Fruit fly (Drosophila melanogaster): ENCODE results near the gene CG11037.

The CG11037 gene

DNA sequence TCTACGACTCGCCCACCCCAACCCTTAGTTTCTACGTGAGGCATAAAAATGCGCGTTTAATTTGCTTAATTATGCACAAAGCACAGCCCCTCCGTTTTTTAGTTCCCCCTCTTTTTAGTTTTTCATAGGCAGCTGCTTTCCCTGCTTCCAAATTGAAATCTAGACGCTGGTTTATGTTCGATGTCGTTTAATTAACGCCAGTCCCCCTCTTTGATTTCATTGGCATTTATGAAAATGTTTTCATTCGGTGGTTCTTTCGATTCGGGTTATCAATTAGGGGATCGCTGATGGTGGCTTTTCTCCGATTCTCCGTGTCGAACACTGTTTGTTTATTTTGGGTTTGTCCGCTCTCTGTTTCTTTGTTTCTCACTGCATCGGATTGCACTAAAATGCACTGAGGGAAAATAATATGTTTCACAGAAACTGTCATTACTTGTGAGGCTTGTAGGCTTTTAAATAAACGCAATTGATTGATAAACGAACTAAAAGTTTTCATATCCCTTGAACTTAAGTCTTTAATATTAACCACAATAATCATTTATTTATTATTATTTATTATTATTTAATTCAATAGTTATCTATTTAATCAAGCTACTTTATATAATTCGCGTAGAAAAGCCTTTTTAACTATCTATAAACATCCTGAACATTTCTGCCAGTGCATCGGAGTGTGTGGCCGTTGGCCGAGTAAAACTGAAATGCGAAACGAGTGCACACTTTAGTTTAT lies 31.0 kb downstream of the CG11037 start (continued):
- peak; percentile 77 for TF ChIP-seq nmo (GFP tag; optimal IDR thresholded peaks at IDR 0.05)
- TF ChIP-seq dmrt11E (tag; optimal IDR thresholded peaks at IDR 0.05): peak; percentile 82
- no peak for TF ChIP-seq CG30020 (tag; optimal IDR thresholded peaks at IDR 0.05)
- no peak for TF ChIP-seq hbn (GFP tag; IDR thresholded peaks at IDR 0.05; ENCODE audit: partially characterized antibody)
- TF ChIP-seq peb (GFP tag; IDR thresholded peaks at IDR 0.05): no peak
- no peak for TF ChIP-seq psq (GFP tag; optimal IDR thresholded peaks at IDR 0.05)
- no peak for TF ChIP-seq CG6854 (GFP tag; optimal IDR thresholded peaks at IDR 0.05)
- no peak for TF ChIP-seq fd3F (GFP tag; optimal IDR thresholded peaks at IDR 0.05)
- peak; percentile 32 for TF ChIP-seq CG9437 (GFP tag; optimal IDR thresholded peaks at IDR 0.05)
- TF ChIP-seq Mrtf (GFP tag; IDR thresholded peaks at IDR 0.05): no peak
- TF ChIP-seq CG17802 (tag; optimal IDR thresholded peaks at IDR 0.05): no peak
- TF ChIP-seq CG12299 (tag; optimal IDR thresholded peaks at IDR 0.05): no peak
- TF ChIP-seq CG6683 (GFP tag; optimal IDR thresholded peaks at IDR 0.05): no peak
- TF ChIP-seq CG4282 (GFP tag; optimal IDR thresholded peaks at IDR 0.05): no peak
- TF ChIP-seq E2f1 (GFP tag; IDR thresholded peaks at IDR 0.05): no peak
- TF ChIP-seq CG12942 (GFP tag; optimal IDR thresholded peaks at IDR 0.05): no peak
- TF ChIP-seq CG14710 (tag; optimal IDR thresholded peaks at IDR 0.05): peak; percentile 76
- TF ChIP-seq pita (GFP tag; optimal IDR thresholded peaks at IDR 0.05): no peak
- TF ChIP-seq Elba2 (GFP tag; optimal IDR thresholded peaks at IDR 0.05): no peak
- no peak for TF ChIP-seq CG4360 (GFP tag; IDR thresholded peaks at IDR 0.05)
- no peak for TF ChIP-seq CG10543 (GFP tag; optimal IDR thresholded peaks at IDR 0.05)
- no peak for TF ChIP-seq CG15011 (GFP tag; optimal IDR thresholded peaks at IDR 0.05)
- no peak for TF ChIP-seq Hand (GFP tag; optimal IDR thresholded peaks at IDR 0.05)
- TF ChIP-seq kah (GFP tag; optimal IDR thresholded peaks at IDR 0.05): peak; percentile 27
- no peak for TF ChIP-seq H2.0 (GFP tag; IDR thresholded peaks at IDR 0.05)
- TF ChIP-seq CG14014 (GFP tag; IDR thresholded peaks at IDR 0.05): no peak
- no peak for TF ChIP-seq slbo (GFP tag; IDR thresholded peaks at IDR 0.05)
- TF ChIP-seq p53 (GFP tag; optimal IDR thresholded peaks at IDR 0.05): no peak
- no peak for TF ChIP-seq inv (GFP tag; IDR thresholded peaks at IDR 0.05; ENCODE audit: partially characterized antibody)
- TF ChIP-seq CG18599 (GFP tag; optimal IDR thresholded peaks at IDR 0.05): no peak
- TF ChIP-seq lola (GFP tag; optimal IDR thresholded peaks at IDR 0.05): peak in 1 of 3 experiments; percentile 76
- TF ChIP-seq CG7372 (GFP tag; IDR thresholded peaks at IDR 0.05): no peak
- peak; percentile 61 for TF ChIP-seq ATbp (GFP tag; optimal IDR thresholded peaks at IDR 0.05)
- TF ChIP-seq slp2 (GFP tag; optimal IDR thresholded peaks at IDR 0.05): no peak
- TF ChIP-seq dmrt99B (tag; optimal IDR thresholded peaks at IDR 0.05): peak; percentile 67
- no peak for TF ChIP-seq CG9876 (GFP tag; optimal IDR thresholded peaks at IDR 0.05)
- TF ChIP-seq CkIIα-i1 (GFP tag; IDR thresholded peaks at IDR 0.05): no peak
- no peak for TF ChIP-seq ken (GFP tag; IDR thresholded peaks at IDR 0.05)
- peak; percentile 64 for TF ChIP-seq Oli (tag; optimal IDR thresholded peaks at IDR 0.05)
- no peak for TF ChIP-seq CG5245 (GFP tag; optimal IDR thresholded peaks at IDR 0.05)
- no peak for TF ChIP-seq CG14860 (GFP tag; IDR thresholded peaks at IDR 0.05; ENCODE audit: partially characterized antibody)
- no peak for TF ChIP-seq corto (GFP tag; optimal IDR thresholded peaks at IDR 0.05)
- no peak for TF ChIP-seq Sin3A (optimal IDR thresholded peaks at IDR 0.05)
- TF ChIP-seq her (GFP tag; optimal IDR thresholded peaks at IDR 0.05): no peak
- TF ChIP-seq Lim3 (GFP tag; IDR thresholded peaks at IDR 0.05): no peak
- TF ChIP-seq Tbp (GFP tag; optimal IDR thresholded peaks at IDR 0.05): no peak
- no peak for TF ChIP-seq NFAT (GFP tag; IDR thresholded peaks at IDR 0.05)
- no peak for TF ChIP-seq bigmax (GFP tag; optimal IDR thresholded peaks at IDR 0.05)
- TF ChIP-seq amos (GFP tag; IDR thresholded peaks at IDR 0.05; ENCODE audit: partially characterized antibody): no peak
- TF ChIP-seq CG43689 (GFP tag; IDR thresholded peaks at IDR 0.05): no peak
